Fruit fly (Drosophila melanogaster) whole organism, adult: ENCODE measurements around the gene CG6126.
A peak's percentile ranks its signal among the peaks of the same experiment; 100 is the strongest.

Experiments
- CG11617 ChIP-seq: fragments of 200-800 bp; sonication (Bioruptor generic); optimal IDR thresholded peaks from 2 replicates; lab custom pipeline; 2017; ENCODE audit warnings: mild to moderate bottlenecking, missing biosample characterization, missing genetic modification reagents, missing genetic modification characterization
- CG12768 ChIP-seq: fragments of 200-800 bp; sonication (Bioruptor generic); optimal IDR thresholded peaks from 2 replicates; lab custom pipeline; 2017; ENCODE audit warnings: missing biosample characterization, missing genetic modification characterization, mild to moderate bottlenecking, moderate library complexity, missing genetic modification reagents
- CG14711 ChIP-seq: fragments of 200-800 bp; sonication (Bioruptor generic); optimal IDR thresholded peaks from 2 replicates; lab custom pipeline; 2018; ENCODE audit warnings: missing biosample characterization, mild to moderate bottlenecking, missing genetic modification characterization, moderate library complexity
- CG1620 ChIP-seq: fragments of 200-800 bp; sonication (Bioruptor generic); optimal IDR thresholded peaks from 2 replicates; lab custom pipeline; 2016; ENCODE audit warnings: missing biosample characterization, missing genetic modification characterization
- CG33017 ChIP-seq: fragments of 200-800 bp; sonication (Bioruptor generic); optimal IDR thresholded peaks from 2 replicates; lab custom pipeline; 2018; ENCODE audit warnings: missing biosample characterization, mild to moderate bottlenecking, missing genetic modification characterization, moderate library complexity
- CG5204 ChIP-seq: fragments of 200-800 bp; sonication (Bioruptor generic); optimal IDR thresholded peaks from 2 replicates; lab custom pipeline; 2016; ENCODE audit warnings: missing biosample characterization, missing genetic modification characterization
- CG7045 ChIP-seq: fragments of 200-800 bp; sonication (Bioruptor generic); optimal IDR thresholded peaks from 2 replicates; lab custom pipeline; 2017; ENCODE audit warnings: missing biosample characterization, mild to moderate bottlenecking, missing genetic modification characterization
- CG7101 ChIP-seq: fragments of 200-800 bp; sonication (Bioruptor generic); optimal IDR thresholded peaks from 2 replicates; lab custom pipeline; 2018; ENCODE audit warnings: missing biosample characterization, mild to moderate bottlenecking, missing genetic modification characterization, moderate library complexity
- Clk ChIP-seq: fragments of 200-800 bp; sonication (Bioruptor generic); optimal IDR thresholded peaks from 2 replicates; lab custom pipeline; 2017; ENCODE audit warnings: missing biosample characterization, missing genetic modification characterization
- Crg-1 ChIP-seq: fragments of 200-800 bp; sonication (Bioruptor generic); optimal IDR thresholded peaks from 2 replicates; lab custom pipeline; 2016; ENCODE audit warnings: missing biosample characterization, missing genetic modification characterization
- Hr96 ChIP-seq: fragments of 200-800 bp; sonication (Bioruptor generic); optimal IDR thresholded peaks from 2 replicates; lab custom pipeline; 2016; ENCODE audit warnings: missing biosample characterization, missing genetic modification characterization
- Mnt ChIP-seq: fragments of 200-800 bp; sonication (Bioruptor generic); optimal IDR thresholded peaks from 2 replicates; lab custom pipeline; 2016; ENCODE audit warnings: missing biosample characterization, mild to moderate bottlenecking, missing genetic modification characterization
- bab1 ChIP-seq: fragments of 200-800 bp; sonication (Bioruptor generic); optimal IDR thresholded peaks from 3 replicates; lab custom pipeline; 2019; ENCODE audit warnings: missing biosample characterization, mild to moderate bottlenecking, missing genetic modification characterization, moderate library complexity
- cic ChIP-seq: fragments of 200-800 bp; sonication (Bioruptor generic); optimal IDR thresholded peaks from 2 replicates; lab custom pipeline; 2017; ENCODE audit warnings: missing biosample characterization, mild to moderate bottlenecking, missing genetic modification characterization, moderate library complexity
- cnc ChIP-seq, 2 experiments: fragments of >200 bp; optimal IDR thresholded peaks; 2 replicates each; lab custom pipeline; 2017
- kay ChIP-seq: fragments of 200-800 bp; sonication (Bioruptor generic); peaks from one replicate; lab custom pipeline; 2016; ENCODE audit warnings: missing biosample characterization, missing genetic modification characterization, borderline replicate concordance
- ovo ChIP-seq: fragments of 200-800 bp; sonication (Bioruptor generic); optimal IDR thresholded peaks from 2 replicates; lab custom pipeline; 2016; ENCODE audit warnings: missing biosample characterization, missing genetic modification characterization
- pad ChIP-seq: fragments of 200-800 bp; sonication (Bioruptor generic); optimal IDR thresholded peaks from 3 replicates; lab custom pipeline; 2017; ENCODE audit warnings: missing biosample characterization, missing genetic modification characterization, mild to moderate bottlenecking, moderate library complexity, missing genetic modification reagents
- tj ChIP-seq: fragments of 200-800 bp; sonication (Bioruptor generic); optimal IDR thresholded peaks from 3 replicates; lab custom pipeline; 2017; ENCODE audit warnings: missing biosample characterization, mild to moderate bottlenecking, missing genetic modification characterization, moderate library complexity
- toe ChIP-seq: fragments of 200-800 bp; sonication (Bioruptor generic); optimal IDR thresholded peaks from 2 replicates; lab custom pipeline; 2016; ENCODE audit warnings: missing biosample characterization, missing genetic modification characterization

The CG6126 gene

dm6 chr3R:16203025-16203421 is at the start of gene CG6126, which contains the start of gene CG31287:
CG6126 (minus strand) TSS chr3R:16203083.
CG31287 (plus strand) TSS chr3R:16203371.
- peak; percentile 56 for TF ChIP-seq Mnt
- TF ChIP-seq CG7101 (tag; lab: Kevin White, UChicago), result no peak

dm6 chr3R:16251926-16252287 is 49.0 kb upstream of the CG6126 start:
- TF ChIP-seq CG12768 (GFP tag; lab: Kevin White, UChicago), result no peak
- TF ChIP-seq tj, result peak; percentile 55
- no peak for TF ChIP-seq CG1620 (GFP tag; lab: Kevin White, UChicago)
- TF ChIP-seq Hr96 (GFP tag; lab: Kevin White, UChicago), result no peak

- peak; percentile 58 for TF ChIP-seq tj
- no peak for TF ChIP-seq kay (GFP tag; lab: Kevin White, UChicago)
Observed at dm6 chr3R:16251270-16251925, 48.5 kb upstream of the CG6126 start.

- TF ChIP-seq CG12768 (GFP tag; lab: Kevin White, UChicago), result peak; percentile 72
- TF ChIP-seq Mnt, result peak; percentile 84
- no peak for TF ChIP-seq cnc (optimal IDR thresholded peaks at IDR 0.05; lab: Kevin White, UChicago)
- TF ChIP-seq Crg-1, result peak; percentile 23
- TF ChIP-seq CG14711 (tag; lab: Kevin White, UChicago), result peak; percentile 47
- TF ChIP-seq CG1620 (GFP tag; lab: Kevin White, UChicago), result peak; percentile 70
- peak; percentile 69 for TF ChIP-seq toe
- TF ChIP-seq CG7101 (tag; lab: Kevin White, UChicago), result peak; percentile 64
- peak; percentile 54 for TF ChIP-seq CG33017 (tag; lab: Kevin White, UChicago)
- TF ChIP-seq kay (GFP tag; lab: Kevin White, UChicago), result peak; percentile 99
- TF ChIP-seq CG5204 (GFP tag; lab: Kevin White, UChicago), result peak; percentile 70
- peak; percentile 43 for TF ChIP-seq Clk (GFP tag; lab: Kevin White, UChicago)
- TF ChIP-seq ovo (GFP tag; lab: Kevin White, UChicago), result peak; percentile 37
- peak; percentile 58 for TF ChIP-seq CG11617 (GFP tag; lab: Kevin White, UChicago)
- peak; percentile 97 for TF ChIP-seq pad
- peak; percentile 41 for TF ChIP-seq CG7045 (GFP tag; lab: Kevin White, UChicago)
- TF ChIP-seq tj, result peak; percentile 98
- peak; percentile 94 for TF ChIP-seq cic (GFP tag; lab: Kevin White, UChicago)
- peak; percentile 52 for TF ChIP-seq bab1 (GFP tag; lab: Kevin White, UChicago)
- peak; percentile 67 for TF ChIP-seq Hr96 (GFP tag; lab: Kevin White, UChicago)
Observed at dm6 chr3R:16249829-16250814, 47.2 kb upstream of the CG6126 start.

- TF ChIP-seq CG33017 (tag; lab: Kevin White, UChicago) (peak; percentile 15), cic (GFP tag; lab: Kevin White, UChicago) (no peak), CG11617 (GFP tag; lab: Kevin White, UChicago) (no peak), tj (peak; percentile 83), Mnt (no peak), CG5204 (GFP tag; lab: Kevin White, UChicago) (no peak)
Observed at dm6 chr3R:16249510-16249828, 46.6 kb upstream of the CG6126 start.

dm6 chr3R:16248500-16249025 is 45.7 kb upstream of the CG6126 start:
- TF ChIP-seq CG5204 (GFP tag; lab: Kevin White, UChicago) (no peak), CG7045 (GFP tag; lab: Kevin White, UChicago) (no peak), Clk (GFP tag; lab: Kevin White, UChicago) (no peak), tj (no peak), toe (no peak), CG7101 (tag; lab: Kevin White, UChicago) (no peak), Hr96 (GFP tag; lab: Kevin White, UChicago) (no peak), ovo (GFP tag; lab: Kevin White, UChicago) (no peak), cic (GFP tag; lab: Kevin White, UChicago) (no peak), CG1620 (GFP tag; lab: Kevin White, UChicago) (no peak), CG14711 (tag; lab: Kevin White, UChicago) (no peak), CG33017 (tag; lab: Kevin White, UChicago) (no peak), kay (GFP tag; lab: Kevin White, UChicago) (no peak), pad (no peak), CG11617 (GFP tag; lab: Kevin White, UChicago) (no peak), bab1 (GFP tag; lab: Kevin White, UChicago) (no peak), cnc (optimal IDR thresholded peaks at IDR 0.05; lab: Kevin White, UChicago) (no peak), CG12768 (GFP tag; lab: Kevin White, UChicago) (no peak), Crg-1 (no peak)
